Worm (Caenorhabditis elegans) whole organism, L4/young adult: Measurements from ENCODE around the gene let-754.

Experiments
- W03F9.2 ChIP-seq: fragments of 150-350 bp; optimal IDR thresholded peaks from 2 replicates; lab custom pipeline; 2014; ENCODE audit warnings: missing biosample characterization, missing genetic modification characterization
- him-1 ChIP-seq: sonication (generic microtip); optimal IDR thresholded peaks from 2 replicates; lab custom pipeline; 2016; ENCODE audit warnings: missing genotype, missing genetic modification reagents, missing genetic modification characterization, missing compliant biosample characterization

- TF ChIP-seq him-1 (tag; lab: Kevin White, UChicago), result no peak
- no peak for TF ChIP-seq W03F9.2 (tag; lab: Kevin White, UChicago)
Measured at ce11 chrIII:7952077-7952765, 887 bp downstream of the let-754 start, which contains the start of gene C29E4.15.
